Worm (Caenorhabditis elegans) whole organism, L4 larva: ENCODE measurements around the gene obr-3.

Experiments
- dmd-8 ChIP-seq: fragments of 200-800 bp; sonication (Bioruptor generic); IDR thresholded peaks from 2 replicates; pipeline ENCODE4 v1.3.6; 2022; ENCODE audit warnings: missing genetic modification characterization, missing compliant biosample characterization
- nhr-102 ChIP-seq: sonication (generic microtip); optimal IDR thresholded peaks from 2 replicates; lab custom pipeline; 2016; ENCODE audit warnings: mild to moderate bottlenecking, missing genetic modification characterization, moderate library complexity, missing compliant biosample characterization

- TF ChIP-seq dmd-8 (GFP tag; lab: Robert Waterston, UW): peak; percentile 75; the same call in 1 of the 2 replicates
- TF ChIP-seq nhr-102 (tag; lab: Kevin White, UChicago): peak; percentile 46
Measured at ce11 chrX:13781445-13782073, 28.1 kb downstream of the obr-3 start.
